Worm (Caenorhabditis elegans): ENCODE data around the gene glb-34.

DNA sequence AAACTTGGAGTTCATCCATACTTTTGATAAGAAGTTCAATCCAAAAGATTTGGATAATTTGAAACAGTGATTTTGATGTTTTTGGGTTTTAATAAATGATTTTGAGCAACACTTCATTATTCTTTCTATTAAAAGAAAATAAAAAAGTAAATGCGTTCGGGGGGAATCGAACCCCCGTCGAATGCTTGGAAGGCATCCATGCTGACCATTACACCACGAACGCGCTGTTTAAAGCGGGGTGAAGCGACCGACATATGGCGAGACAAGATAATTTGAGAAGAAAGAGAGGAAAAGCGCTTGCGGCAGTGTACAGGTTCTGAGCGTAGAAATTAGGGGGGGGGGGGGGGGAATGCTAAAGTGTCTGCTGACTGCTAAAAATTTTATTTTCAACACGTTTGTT is 4.0 kb upstream of the glb-34 start:
- peak; percentile 63; the same call in 1 of the 2 replicates for TF ChIP-seq ztf-29 (GFP tag; IDR thresholded peaks at IDR 0.05)
- TF ChIP-seq cog-1 (tag; optimal IDR thresholded peaks at IDR 0.05), result no peak

Data from whole organism, midembryonic.